Fruit fly (Drosophila melanogaster): ENCODE measurements around the gene CG12093.

CG12093 gene

dm6 chr3L:2765013-2765738, 8.6 kb downstream of the CG12093 start (continued):
- TF ChIP-seq Neu2 (GFP tag; optimal IDR thresholded peaks at IDR 0.05; ENCODE audit: borderline replicate concordance), result no peak
- peak; percentile 46 for TF ChIP-seq Xbp1 (GFP tag; optimal IDR thresholded peaks at IDR 0.05)
- peak; percentile 42 for TF ChIP-seq gem (tag; optimal IDR thresholded peaks at IDR 0.05)
- peak; percentile 19 for TF ChIP-seq CG18476 (GFP tag; optimal IDR thresholded peaks at IDR 0.05)
- peak; percentile 20 for TF ChIP-seq Antp (GFP tag; optimal IDR thresholded peaks at IDR 0.05)
- TF ChIP-seq Hr3 (GFP tag; optimal IDR thresholded peaks at IDR 0.05), result peak; percentile 3
- TF ChIP-seq kah (GFP tag; optimal IDR thresholded peaks at IDR 0.05), result peak; percentile 70
- TF ChIP-seq CG11456 (GFP tag; IDR thresholded peaks at IDR 0.05), result peak; percentile 48; the same call in 1 of the 3 replicates
- no peak for TF ChIP-seq luna (GFP tag; optimal IDR thresholded peaks at IDR 0.05)
- no peak for TF ChIP-seq hkb (optimal IDR thresholded peaks at IDR 0.05)
- 0 out of 2 replicates have a peak, but pooled peaks have one; percentile 22 for TF ChIP-seq hkb (GFP tag; IDR thresholded peaks at IDR 0.05)
- TF ChIP-seq CG2678 (tag; optimal IDR thresholded peaks at IDR 0.05), result peak; percentile 4
- TF ChIP-seq shn (GFP tag; optimal IDR thresholded peaks at IDR 0.05), result peak; percentile 13
- TF ChIP-seq pan (optimal IDR thresholded peaks at IDR 0.05), result no peak
- TF ChIP-seq pan (GFP tag; optimal IDR thresholded peaks at IDR 0.05 in 1 of 2, IDR thresholded peaks at IDR 0.05 in 1 of 2), result peak in 1 of 2 experiments; percentile 30
- no peak for TF ChIP-seq rib (GFP tag; IDR thresholded peaks at IDR 0.05)
- TF ChIP-seq Ets97D (GFP tag; optimal IDR thresholded peaks at IDR 0.05), result no peak
- TF ChIP-seq lab (GFP tag; optimal IDR thresholded peaks at IDR 0.05), result peak; percentile 8
- TF ChIP-seq CG5245 (GFP tag; optimal IDR thresholded peaks at IDR 0.05), result peak; percentile 10
- TF ChIP-seq row (GFP tag; IDR thresholded peaks at IDR 0.05), result peak; percentile 69
- peak; percentile 0 for TF ChIP-seq CG2120 (GFP tag; optimal IDR thresholded peaks at IDR 0.05)
- no peak for TF ChIP-seq z (GFP tag; IDR thresholded peaks at IDR 0.05)
- peak; percentile 6 for TF ChIP-seq pnt (GFP tag; optimal IDR thresholded peaks at IDR 0.05)
- TF ChIP-seq CG11093 (GFP tag; IDR thresholded peaks at IDR 0.05), result no peak
- peak; percentile 88 for TF ChIP-seq Med (GFP tag)
- TF ChIP-seq Ada2b (GFP tag; IDR thresholded peaks at IDR 0.05), result peak; percentile 37; the same call in 1 of the 2 replicates
- TF ChIP-seq CG15269 (tag; optimal IDR thresholded peaks at IDR 0.05), result peak; percentile 16
- TF ChIP-seq Dip3 (GFP tag; optimal IDR thresholded peaks at IDR 0.05), result peak; percentile 5
- no peak for TF ChIP-seq CG14014 (GFP tag; IDR thresholded peaks at IDR 0.05)
- TF ChIP-seq sr (GFP tag; IDR thresholded peaks at IDR 0.05), result 0 out of 3 replicates have a peak, but pooled peaks have one; percentile 5

- TF ChIP-seq E2f2 (GFP tag; IDR thresholded peaks at IDR 0.05), result peak; percentile 27
- TF ChIP-seq az2 (GFP tag; optimal IDR thresholded peaks at IDR 0.05), result no peak
- TF ChIP-seq CG1529 (GFP tag; optimal IDR thresholded peaks at IDR 0.05), result no peak
- TF ChIP-seq bbx (GFP tag; IDR thresholded peaks at IDR 0.05; ENCODE audit: partially characterized antibody), result no peak
- no peak for TF ChIP-seq CG13775 (GFP tag; optimal IDR thresholded peaks at IDR 0.05)
- TF ChIP-seq D (optimal IDR thresholded peaks at IDR 0.05), result no peak
- TF ChIP-seq D (GFP tag; optimal IDR thresholded peaks at IDR 0.05), result no peak
- TF ChIP-seq lab (GFP tag; optimal IDR thresholded peaks at IDR 0.05), result no peak
- TF ChIP-seq mam (GFP tag; optimal IDR thresholded peaks at IDR 0.05), result no peak
- TF ChIP-seq CG11093 (GFP tag; IDR thresholded peaks at IDR 0.05), result peak; percentile 37; the same call in 1 of the 3 replicates
- TF ChIP-seq gce (GFP tag; IDR thresholded peaks at IDR 0.05), result 0 out of 3 replicates have a peak, but pooled peaks have one; percentile 8
- TF ChIP-seq Elba2 (GFP tag; optimal IDR thresholded peaks at IDR 0.05), result no peak
- no peak for TF ChIP-seq caup (GFP tag; optimal IDR thresholded peaks at IDR 0.05; ENCODE audit: severe bottlenecking)
- TF ChIP-seq CG17912 (GFP tag; optimal IDR thresholded peaks at IDR 0.05), result no peak
- TF ChIP-seq CG3407 (GFP tag; optimal IDR thresholded peaks at IDR 0.05), result no peak
- peak; percentile 29; the same call in 1 of the 2 replicates for TF ChIP-seq sisA (GFP tag; IDR thresholded peaks at IDR 0.05)
- no peak for TF ChIP-seq MTF-1 (GFP tag; optimal IDR thresholded peaks at IDR 0.05; ENCODE audit: borderline replicate concordance)
- TF ChIP-seq pnt (GFP tag; optimal IDR thresholded peaks at IDR 0.05), result no peak
- no peak for TF ChIP-seq Oaz (GFP tag; IDR thresholded peaks at IDR 0.05)
- TF ChIP-seq CG13296 (GFP tag; optimal IDR thresholded peaks at IDR 0.05), result no peak
- 0 out of 2 replicates have a peak, but pooled peaks have one; percentile 28 for TF ChIP-seq Rx (GFP tag; IDR thresholded peaks at IDR 0.05)
- TF ChIP-seq Neu2 (GFP tag; optimal IDR thresholded peaks at IDR 0.05; ENCODE audit: borderline replicate concordance), result no peak
- TF ChIP-seq CG6683 (GFP tag; optimal IDR thresholded peaks at IDR 0.05), result no peak
- no peak for TF ChIP-seq CG15011 (GFP tag; optimal IDR thresholded peaks at IDR 0.05)
- peak; percentile 71 for TF ChIP-seq CG32532 (GFP tag; IDR thresholded peaks at IDR 0.05)
These were observed 10.0 kb downstream of the CG12093 start for dm6 chr3L:2763762-2764161.
